Worm (Caenorhabditis elegans): ENCODE results near the gene xrn-1.

xrn-1 gene

DNA sequence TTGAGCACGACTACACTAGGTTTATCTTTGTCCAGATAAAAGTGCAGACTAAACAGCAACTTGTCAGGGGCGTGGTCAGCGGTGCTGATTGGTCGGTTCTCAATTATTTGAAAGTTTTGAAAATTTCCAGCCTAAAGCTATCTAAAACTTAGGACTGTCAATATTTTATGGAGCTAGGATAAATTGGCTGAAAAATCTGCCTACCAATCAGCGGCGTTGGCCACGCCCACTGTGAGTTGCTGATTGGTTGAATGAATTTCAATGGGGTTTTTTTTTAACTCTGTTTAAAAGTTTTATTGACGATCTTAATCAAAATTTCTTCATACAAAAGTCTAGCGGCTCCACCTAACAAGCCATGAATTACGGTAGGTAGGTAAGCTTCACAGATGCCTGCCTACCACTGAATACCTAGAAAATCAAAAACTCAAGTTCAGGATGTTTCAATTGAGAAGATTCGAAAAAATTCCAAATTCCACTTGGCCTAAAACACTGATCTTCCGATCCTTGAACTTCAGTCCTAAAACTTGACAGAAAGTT lies 22.7 kb upstream of the xrn-1 start:
- TF ChIP-seq ceh-28 (tag; optimal IDR thresholded peaks at IDR 0.05) (no peak), nhr-67 (tag; optimal IDR thresholded peaks at IDR 0.05) (no peak), nfya-1 (tag; optimal IDR thresholded peaks at IDR 0.05; ENCODE audit: insufficient read depth) (peak; percentile 54)

DNA sequence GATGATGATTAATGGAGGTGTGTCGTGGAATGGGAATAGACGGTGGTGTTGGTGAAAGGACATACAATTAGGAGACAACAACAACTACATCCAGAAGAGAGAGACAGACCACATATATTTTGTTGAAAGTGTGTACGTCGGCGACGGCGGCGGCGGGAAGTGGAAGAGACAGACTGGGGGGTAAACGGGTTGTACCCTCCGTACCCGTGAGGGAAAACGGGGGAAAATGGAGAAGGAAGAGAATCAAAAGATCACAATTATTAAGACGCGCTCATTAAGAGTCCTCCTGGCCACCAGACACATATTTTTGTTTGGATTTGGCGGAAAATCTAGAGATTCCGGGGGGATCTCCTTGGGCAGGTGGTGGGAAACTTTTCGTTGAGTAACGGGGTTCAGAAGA lies 22.2 kb upstream of the xrn-1 start:
- TF ChIP-seq nhr-237 (tag; optimal IDR thresholded peaks at IDR 0.05): no peak
- no peak for TF ChIP-seq elt-2 (tag; optimal IDR thresholded peaks at IDR 0.05)
- TF ChIP-seq nhr-43 (tag; optimal IDR thresholded peaks at IDR 0.05; ENCODE audit: poor library complexity, severe bottlenecking): peak; percentile 11
- peak; percentile 17 for TF ChIP-seq lin-39 (tag; optimal IDR thresholded peaks at IDR 0.05)
- no peak for TF ChIP-seq ztf-11 (tag; optimal IDR thresholded peaks at IDR 0.05)

DNA sequence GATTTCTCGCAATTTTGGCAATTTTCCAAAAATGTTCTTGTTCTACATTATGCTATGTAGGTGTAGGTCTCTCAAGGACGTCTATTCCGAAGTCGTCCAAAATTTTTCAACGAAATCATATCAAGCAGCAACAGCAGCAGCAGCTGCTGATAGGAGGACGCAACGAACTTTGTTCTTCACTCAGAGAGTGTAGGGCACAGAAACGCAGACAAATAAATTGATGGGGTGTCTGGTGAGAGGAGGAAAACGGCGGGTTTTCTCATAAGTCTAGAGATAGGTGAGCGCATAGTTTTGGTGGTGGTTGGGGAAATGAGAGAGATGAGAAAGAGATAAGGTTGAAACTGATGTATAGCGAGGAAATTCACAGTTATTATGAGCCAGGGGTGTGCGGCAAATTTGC lies 19.6 kb upstream of the xrn-1 start:
- TF ChIP-seq ceh-82 (tag; optimal IDR thresholded peaks at IDR 0.05): no peak
- peak; percentile 63 for TF ChIP-seq jun-1 (tag; optimal IDR thresholded peaks at IDR 0.05)
- TF ChIP-seq egl-5 (tag; optimal IDR thresholded peaks at IDR 0.05): peak; percentile 14
- TF ChIP-seq snpc-4 (tag; optimal IDR thresholded peaks at IDR 0.05): peak; percentile 13
- TF ChIP-seq pqm-1 (tag; optimal IDR thresholded peaks at IDR 0.05): peak; percentile 83
- no peak for TF ChIP-seq elt-1 (tag; optimal IDR thresholded peaks at IDR 0.05)
- TF ChIP-seq lin-39 (tag; optimal IDR thresholded peaks at IDR 0.05): peak; percentile 29
- TF ChIP-seq nhr-67 (tag; optimal IDR thresholded peaks at IDR 0.05): no peak
- TF ChIP-seq nhr-43 (tag; optimal IDR thresholded peaks at IDR 0.05; ENCODE audit: poor library complexity, severe bottlenecking): peak; percentile 76
- TF ChIP-seq ceh-28 (tag; optimal IDR thresholded peaks at IDR 0.05): peak; percentile 2
- TF ChIP-seq nhr-77 (tag; optimal IDR thresholded peaks at IDR 0.05): no peak
- TF ChIP-seq eor-1 (tag; optimal IDR thresholded peaks at IDR 0.05): no peak
- peak; percentile 52 for TF ChIP-seq pha-4 (tag; optimal IDR thresholded peaks at IDR 0.05)
- TF ChIP-seq lin-15B (tag; optimal IDR thresholded peaks at IDR 0.05): peak; percentile 21
- TF ChIP-seq nhr-25 (tag; optimal IDR thresholded peaks at IDR 0.05): peak; percentile 63
- peak; percentile 76 for TF ChIP-seq nfya-1 (tag; optimal IDR thresholded peaks at IDR 0.05; ENCODE audit: insufficient read depth)
- no peak for TF ChIP-seq lsy-12 (tag; optimal IDR thresholded peaks at IDR 0.05)
- TF ChIP-seq hmg-11 (tag; optimal IDR thresholded peaks at IDR 0.05): peak; percentile 12
- TF ChIP-seq tbx-2 (tag; optimal IDR thresholded peaks at IDR 0.05): no peak
- TF ChIP-seq unc-39 (tag; optimal IDR thresholded peaks at IDR 0.05): no peak
- no peak for TF ChIP-seq elt-3 (tag; optimal IDR thresholded peaks at IDR 0.05)
- TF ChIP-seq elt-2 (tag; optimal IDR thresholded peaks at IDR 0.05): peak; percentile 89
- TF ChIP-seq nhr-23 (tag; optimal IDR thresholded peaks at IDR 0.05): peak; percentile 54
- peak; percentile 31 for TF ChIP-seq mdl-1 (tag; optimal IDR thresholded peaks at IDR 0.05)
- TF ChIP-seq nhr-237 (tag; optimal IDR thresholded peaks at IDR 0.05): no peak
- no peak for TF ChIP-seq skn-1 (tag; optimal IDR thresholded peaks at IDR 0.05)

DNA sequence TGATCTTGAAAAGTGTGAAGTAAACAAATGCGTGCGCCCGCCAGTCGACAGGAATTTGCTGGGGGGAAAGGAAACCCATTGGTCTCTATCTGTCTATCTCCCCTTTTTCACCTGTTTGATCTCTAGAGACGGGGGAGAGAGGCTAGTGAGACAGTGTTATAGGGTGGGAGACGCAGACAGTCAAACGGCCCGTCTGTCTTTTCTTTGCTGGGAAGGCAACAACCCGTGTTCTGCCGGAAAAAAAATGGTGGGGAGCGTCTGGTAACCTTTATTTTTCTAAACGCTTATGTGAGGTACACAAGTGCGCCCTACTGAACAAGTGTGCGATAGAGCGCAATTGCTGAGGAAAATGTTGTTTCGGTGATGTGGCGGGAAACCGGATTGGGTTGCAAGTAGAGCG lies 18.2 kb upstream of the xrn-1 start:
- peak; percentile 76 for TF ChIP-seq nhr-25 (tag; optimal IDR thresholded peaks at IDR 0.05)
- no peak for TF ChIP-seq unc-39 (tag; optimal IDR thresholded peaks at IDR 0.05)
- no peak for TF ChIP-seq ztf-4 (tag; optimal IDR thresholded peaks at IDR 0.05)
- peak; percentile 58 for TF ChIP-seq hmg-11 (tag; optimal IDR thresholded peaks at IDR 0.05)
- peak; percentile 48 for TF ChIP-seq snpc-4 (tag; optimal IDR thresholded peaks at IDR 0.05)
- peak; percentile 18 for TF ChIP-seq lsy-12 (tag; optimal IDR thresholded peaks at IDR 0.05)
- no peak for TF ChIP-seq ceh-82 (tag; optimal IDR thresholded peaks at IDR 0.05)
- TF ChIP-seq nfya-1 (tag; optimal IDR thresholded peaks at IDR 0.05; ENCODE audit: insufficient read depth): peak; percentile 62
- TF ChIP-seq unc-62 (GFP tag; optimal IDR thresholded peaks at IDR 0.05): no peak
- peak; percentile 89 for TF ChIP-seq pha-4 (tag; optimal IDR thresholded peaks at IDR 0.05)
- TF ChIP-seq egl-27 (tag; optimal IDR thresholded peaks at IDR 0.05): no peak
- TF ChIP-seq jun-1 (tag; optimal IDR thresholded peaks at IDR 0.05): peak; percentile 54
- peak; percentile 75 for TF ChIP-seq elt-2 (tag; optimal IDR thresholded peaks at IDR 0.05)
- TF ChIP-seq ZK546.5 (tag; optimal IDR thresholded peaks at IDR 0.05): no peak
- TF ChIP-seq lin-39 (tag; optimal IDR thresholded peaks at IDR 0.05): peak; percentile 42
- no peak for TF ChIP-seq mdl-1 (tag; optimal IDR thresholded peaks at IDR 0.05)
- no peak for TF ChIP-seq sea-2 (GFP tag; optimal IDR thresholded peaks at IDR 0.05)
- no peak for TF ChIP-seq tbx-2 (tag; optimal IDR thresholded peaks at IDR 0.05)
- TF ChIP-seq nhr-23 (tag; optimal IDR thresholded peaks at IDR 0.05): peak; percentile 24
- TF ChIP-seq lin-15B (tag; optimal IDR thresholded peaks at IDR 0.05): peak; percentile 70
- TF ChIP-seq nhr-28 (tag; optimal IDR thresholded peaks at IDR 0.05): no peak
- no peak for TF ChIP-seq fkh-10 (GFP tag; optimal IDR thresholded peaks at IDR 0.05)
- no peak for TF ChIP-seq ceh-16 (tag; optimal IDR thresholded peaks at IDR 0.05)
- TF ChIP-seq egl-5 (tag; optimal IDR thresholded peaks at IDR 0.05): peak; percentile 19
- no peak for TF ChIP-seq nhr-11 (tag; optimal IDR thresholded peaks at IDR 0.05)
- TF ChIP-seq fos-1 (tag; optimal IDR thresholded peaks at IDR 0.05): no peak
- peak; percentile 22 for TF ChIP-seq nhr-43 (tag; optimal IDR thresholded peaks at IDR 0.05; ENCODE audit: poor library complexity, severe bottlenecking)
- TF ChIP-seq mml-1 (tag; optimal IDR thresholded peaks at IDR 0.05): no peak
- no peak for TF ChIP-seq nhr-67 (tag; optimal IDR thresholded peaks at IDR 0.05)
- TF ChIP-seq nhr-77 (tag; optimal IDR thresholded peaks at IDR 0.05): no peak
- peak; percentile 47 for TF ChIP-seq pqm-1 (tag; optimal IDR thresholded peaks at IDR 0.05)
- TF ChIP-seq fkh-2 (tag; optimal IDR thresholded peaks at IDR 0.05): no peak
- TF ChIP-seq nhr-12 (tag; optimal IDR thresholded peaks at IDR 0.05): no peak
- TF ChIP-seq R02D3.7 (tag; optimal IDR thresholded peaks at IDR 0.05): peak; percentile 30
- peak; percentile 3 for TF ChIP-seq elt-1 (tag; optimal IDR thresholded peaks at IDR 0.05)
- TF ChIP-seq daf-12 (tag; optimal IDR thresholded peaks at IDR 0.05): no peak
- peak; percentile 50 for TF ChIP-seq ceh-28 (tag; optimal IDR thresholded peaks at IDR 0.05)
- no peak for TF ChIP-seq elt-3 (tag; optimal IDR thresholded peaks at IDR 0.05)

Data from whole organism, L3 larva.